Fruit fly (Drosophila melanogaster): ENCODE data around the gene TwdlH.

DNA sequence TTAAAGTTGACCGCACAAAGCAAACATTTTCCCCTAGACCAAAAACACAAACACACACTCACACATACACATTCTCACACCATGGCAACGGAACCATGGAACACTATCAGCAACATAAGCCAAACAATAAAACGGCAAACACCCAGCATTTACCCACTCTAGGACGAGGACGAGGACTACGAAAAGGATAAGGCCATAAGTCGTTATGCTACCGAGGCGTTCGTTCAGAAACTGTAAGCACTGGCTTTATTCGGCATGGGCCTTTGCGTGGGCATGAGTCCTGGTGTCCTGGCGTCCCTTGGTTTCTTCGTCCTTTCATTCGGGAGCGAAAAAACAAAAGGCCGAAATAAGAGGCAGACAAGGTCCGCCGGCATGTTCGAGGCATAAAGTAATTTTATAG is 36.7 kb downstream of the TwdlH start:
- no peak for TF ChIP-seq Myc (optimal IDR thresholded peaks at IDR 0.05)
- TF ChIP-seq psq (optimal IDR thresholded peaks at IDR 0.05), result no peak
- TF ChIP-seq Sin3A (optimal IDR thresholded peaks at IDR 0.05), result no peak
- no peak for TF ChIP-seq h (optimal IDR thresholded peaks at IDR 0.05)
- no peak for TF ChIP-seq insv (optimal IDR thresholded peaks at IDR 0.05)
- TF ChIP-seq ttk (optimal IDR thresholded peaks at IDR 0.05), result no peak
